Fruit fly (Drosophila melanogaster) whole organism, pupa: ENCODE data around the gene PGAP2.

Experiments
- CG10348 ChIP-seq: fragments of 200-800 bp; sonication (Bioruptor generic); IDR thresholded peaks from 2 replicates; pipeline ENCODE4 v1.3.6; 2022; ENCODE audit warnings: missing biosample characterization, missing genetic modification characterization
- CG12605 ChIP-seq: fragments of 200-800 bp; sonication (Bioruptor generic); IDR thresholded peaks from 2 replicates; pipeline ENCODE4 v1.3.6; 2022; ENCODE audit warnings: missing biosample characterization, missing genetic modification characterization
- CG13204 ChIP-seq: fragments of 200-800 bp; sonication (Bioruptor generic); optimal IDR thresholded peaks from 2 replicates; lab custom pipeline; 2018; ENCODE audit warnings: missing biosample characterization, mild to moderate bottlenecking, missing genetic modification characterization, moderate library complexity
- CG14655 ChIP-seq: fragments of 200-800 bp; sonication (Bioruptor generic); optimal IDR thresholded peaks from 3 replicates; lab custom pipeline; 2017; ENCODE audit warnings: mild to moderate bottlenecking, missing biosample characterization, missing genetic modification reagents, missing genetic modification characterization
- CG15710 ChIP-seq: fragments of 200-800 bp; sonication (Bioruptor generic); optimal IDR thresholded peaks from 2 replicates; lab custom pipeline; 2018; ENCODE audit warnings: missing biosample characterization, mild to moderate bottlenecking, missing genetic modification characterization, moderate library complexity
- CG17806 ChIP-seq: fragments of 200-800 bp; sonication (Bioruptor generic); optimal IDR thresholded peaks from 2 replicates; lab custom pipeline; 2018; ENCODE audit warnings: missing biosample characterization, mild to moderate bottlenecking, missing genetic modification characterization, moderate library complexity
- CG32121 ChIP-seq: fragments of 200-800 bp; sonication (Bioruptor generic); IDR thresholded peaks from 2 replicates; pipeline ENCODE4 v1.3.6; 2022; ENCODE audit warnings: missing biosample characterization, missing genetic modification characterization
- CG34367 ChIP-seq: fragments of 200-800 bp; sonication (Bioruptor generic); optimal IDR thresholded peaks from 2 replicates; lab custom pipeline; 2018; ENCODE audit warnings: missing biosample characterization, mild to moderate bottlenecking, missing genetic modification characterization
- CG4496 ChIP-seq: fragments of 200-800 bp; sonication (Bioruptor generic); IDR thresholded peaks from 3 replicates; pipeline ENCODE4 v1.3.6; 2022; ENCODE audit warnings: missing biosample characterization, missing genetic modification characterization
- CG8159 ChIP-seq: fragments of 200-800 bp; sonication (Bioruptor generic); optimal IDR thresholded peaks from 3 replicates; lab custom pipeline; 2018; ENCODE audit warnings: missing biosample characterization, mild to moderate bottlenecking, missing genetic modification characterization, moderate library complexity
- CG8301 ChIP-seq: fragments of 200-800 bp; sonication (Bioruptor generic); optimal IDR thresholded peaks from 2 replicates; lab custom pipeline; 2018; ENCODE audit warnings: missing biosample characterization, mild to moderate bottlenecking, missing genetic modification characterization
- CG9948 ChIP-seq: fragments of 200-800 bp; sonication (Bioruptor generic); optimal IDR thresholded peaks from 2 replicates; lab custom pipeline; 2018; ENCODE audit warnings: missing biosample characterization, mild to moderate bottlenecking, missing genetic modification characterization, moderate library complexity
- D1 ChIP-seq: fragments of 200-800 bp; sonication (Bioruptor generic); optimal IDR thresholded peaks from 2 replicates; lab custom pipeline; 2018; ENCODE audit warnings: missing biosample characterization, mild to moderate bottlenecking, missing genetic modification characterization, moderate library complexity
- EcR ChIP-seq: fragments of 200-800 bp; sonication (Bioruptor generic); optimal IDR thresholded peaks from 3 replicates; lab custom pipeline; 2019; ENCODE audit warnings: missing biosample characterization, missing genetic modification characterization, mild to moderate bottlenecking, moderate library complexity, missing genetic modification reagents
- Ets98B ChIP-seq: fragments of 200-800 bp; sonication (Bioruptor generic); IDR thresholded peaks from 2 replicates; pipeline ENCODE4 v1.3.6; 2022; ENCODE audit warnings: missing biosample characterization, missing genetic modification characterization
- Pif1A ChIP-seq: fragments of 200-800 bp; sonication (Bioruptor generic); optimal IDR thresholded peaks from 3 replicates; lab custom pipeline; 2016; ENCODE audit warnings: missing biosample characterization, missing genetic modification characterization
- Pif1B ChIP-seq: fragments of 200-800 bp; sonication (Bioruptor generic); optimal IDR thresholded peaks from 3 replicates; lab custom pipeline; 2016; ENCODE audit warnings: missing biosample characterization, missing genetic modification characterization
- Snoo ChIP-seq: fragments of 200-800 bp; sonication (Bioruptor generic); optimal IDR thresholded peaks from 3 replicates; lab custom pipeline; 2017; ENCODE audit warnings: missing biosample characterization, mild to moderate bottlenecking, missing genetic modification characterization, inconsistent platforms
- fd96Ca ChIP-seq: fragments of 200-800 bp; sonication (Bioruptor generic); IDR thresholded peaks from 3 replicates; pipeline ENCODE4 v1.3.6; 2022; ENCODE audit warnings: missing biosample characterization, missing genetic modification characterization
- gl ChIP-seq: fragments of 200-800 bp; sonication (Bioruptor generic); optimal IDR thresholded peaks from 2 replicates; lab custom pipeline; 2018; ENCODE audit warnings: missing biosample characterization, mild to moderate bottlenecking, missing genetic modification characterization
- rn ChIP-seq: fragments of 200-800 bp; sonication (Bioruptor generic); IDR thresholded peaks from 2 replicates; pipeline ENCODE4 v1.3.6; 2022; ENCODE audit warnings: missing biosample characterization, missing genetic modification characterization

PGAP2 gene

DNA sequence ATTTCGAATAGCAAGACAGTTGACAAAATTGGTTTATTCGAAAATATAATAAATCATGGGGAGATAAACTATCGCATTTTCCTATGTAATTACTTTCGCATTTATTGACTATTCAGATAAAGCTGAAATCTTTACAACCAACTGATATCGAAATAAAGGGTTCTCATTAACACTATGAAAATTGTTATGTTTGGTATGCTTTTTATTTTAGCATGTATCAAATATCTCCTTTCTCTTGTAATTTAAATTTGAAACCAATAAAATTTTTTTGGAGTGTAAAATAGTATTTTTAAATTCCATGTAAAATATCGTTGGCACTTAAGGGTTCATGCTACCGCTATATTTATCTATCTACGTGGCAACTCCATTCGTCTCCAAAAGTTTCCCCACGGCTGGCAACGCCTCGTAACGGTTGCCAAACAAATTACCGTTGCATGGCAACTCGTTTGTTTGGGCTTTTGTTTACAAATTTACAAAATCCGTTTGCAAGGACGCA lies 35.8 kb upstream of the PGAP2 start, which contains the start of gene CG13949:
CG13949 (plus strand) TSS at position 286 of the 496 bp plus-strand sequence.
- TF ChIP-seq rn (GFP tag; lab: Robert Waterston, UW) (peak; percentile 40; the same call in 1 of the 2 replicates), CG15710 (tag; lab: Kevin White, UChicago) (peak; percentile 45), gl (no peak), CG12605 (GFP tag; lab: Robert Waterston, UW) (peak; percentile 42; the same call in 1 of the 2 replicates), CG8301 (peak; percentile 16), Ets98B (GFP tag; lab: Robert Waterston, UW) (peak; percentile 53), CG17806 (peak; percentile 43), CG9948 (peak; percentile 29), CG4496 (GFP tag; lab: Robert Waterston, UW) (peak; percentile 81), Snoo (tag; lab: Kevin White, UChicago) (no peak), CG32121 (GFP tag; lab: Robert Waterston, UW) (peak; percentile 33; the same call in 1 of the 2 replicates), EcR (no peak), CG8159 (peak; percentile 29)

- TF ChIP-seq rn (GFP tag; lab: Robert Waterston, UW): no peak
- peak; percentile 53; the same call in 1 of the 3 replicates for TF ChIP-seq fd96Ca (GFP tag; lab: Robert Waterston, UW)
- peak; percentile 46 for TF ChIP-seq Snoo (tag; lab: Kevin White, UChicago)
- TF ChIP-seq D1 (tag; lab: Kevin White, UChicago): no peak
- peak; percentile 28 for TF ChIP-seq CG15710 (tag; lab: Kevin White, UChicago)
- TF ChIP-seq CG8301: peak; percentile 28
- no peak for TF ChIP-seq CG9948
- TF ChIP-seq CG10348 (GFP tag; lab: Robert Waterston, UW): no peak
- peak; percentile 59; the same call in 1 of the 2 replicates for TF ChIP-seq CG32121 (GFP tag; lab: Robert Waterston, UW)
- peak; percentile 76 for TF ChIP-seq CG4496 (GFP tag; lab: Robert Waterston, UW)
- TF ChIP-seq CG12605 (GFP tag; lab: Robert Waterston, UW): peak; percentile 49
- peak; percentile 7 for TF ChIP-seq CG17806
- peak; percentile 4 for TF ChIP-seq CG8159
- TF ChIP-seq Ets98B (GFP tag; lab: Robert Waterston, UW): peak; percentile 53
- no peak for TF ChIP-seq Pif1B (GFP tag; lab: Kevin White, UChicago)
- peak; percentile 8 for TF ChIP-seq gl
- TF ChIP-seq CG13204 (GFP tag; lab: Kevin White, UChicago): no peak
- no peak for TF ChIP-seq Pif1A (GFP tag; lab: Kevin White, UChicago)
- peak; percentile 60 for TF ChIP-seq EcR
These were observed 33.4 kb upstream of the PGAP2 start, which contains the start of the genes CG4291 and kraken for dm6 chr2L:852647-853111. TSS of gene CG4291 (minus strand) at chr2L:852730. TSS of gene kraken (plus strand) at chr2L:852768.

DNA sequence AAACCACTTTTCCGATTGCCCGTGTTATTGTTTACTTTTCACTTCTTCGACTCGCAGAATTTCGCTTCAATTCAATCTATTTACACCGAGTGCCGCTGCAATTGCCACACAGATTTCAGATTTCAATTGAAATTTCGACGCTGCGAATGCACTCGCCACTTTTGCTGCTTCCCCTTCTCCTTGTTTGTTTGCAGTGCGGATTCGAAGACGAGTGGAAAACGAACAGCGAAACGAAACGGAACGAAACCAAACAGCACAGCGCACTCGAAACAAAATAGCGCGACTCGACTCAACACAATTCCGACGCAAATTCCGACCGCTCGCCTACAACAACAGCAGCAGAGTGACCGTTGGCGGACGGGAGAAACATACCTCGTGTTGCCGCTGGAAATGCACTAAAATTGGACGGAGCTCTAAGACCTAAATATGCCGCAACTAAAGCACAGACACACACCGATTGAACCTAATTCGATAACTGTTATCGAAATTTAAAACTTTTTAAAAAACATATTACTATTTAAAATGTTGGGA lies 31.5 kb upstream of the PGAP2 start, which contains the start of gene drongo:
drongo (minus strand) TSS at position 345 of the 531 bp plus-strand sequence.
- no peak for TF ChIP-seq CG9948
- no peak for TF ChIP-seq CG17806
- TF ChIP-seq CG4496 (GFP tag; lab: Robert Waterston, UW): peak; percentile 74
- no peak; the same call in 2 of the 3 replicates for TF ChIP-seq fd96Ca (GFP tag; lab: Robert Waterston, UW)
- peak; percentile 48 for TF ChIP-seq CG13204 (GFP tag; lab: Kevin White, UChicago)
- peak; percentile 14 for TF ChIP-seq Snoo (tag; lab: Kevin White, UChicago)
- TF ChIP-seq CG15710 (tag; lab: Kevin White, UChicago): peak; percentile 7
- peak; percentile 77 for TF ChIP-seq CG12605 (GFP tag; lab: Robert Waterston, UW)
- TF ChIP-seq CG14655: no peak
- peak; percentile 7 for TF ChIP-seq CG8159
- TF ChIP-seq rn (GFP tag; lab: Robert Waterston, UW): no peak
- TF ChIP-seq Pif1B (GFP tag; lab: Kevin White, UChicago): no peak
- no peak for TF ChIP-seq D1 (tag; lab: Kevin White, UChicago)
- TF ChIP-seq Ets98B (GFP tag; lab: Robert Waterston, UW): peak; percentile 64; the same call in 1 of the 2 replicates
- TF ChIP-seq CG34367: no peak
- no peak for TF ChIP-seq CG8301
- TF ChIP-seq gl: peak; percentile 13
- TF ChIP-seq CG10348 (GFP tag; lab: Robert Waterston, UW): no peak
- TF ChIP-seq EcR: peak; percentile 53
- no peak for TF ChIP-seq Pif1A (GFP tag; lab: Kevin White, UChicago)
- peak; percentile 16; the same call in 1 of the 2 replicates for TF ChIP-seq CG32121 (GFP tag; lab: Robert Waterston, UW)

dm6 chr2L:849787-850512 lies 30.6 kb upstream of the PGAP2 start:
- TF ChIP-seq rn (GFP tag; lab: Robert Waterston, UW) (no peak), CG13204 (GFP tag; lab: Kevin White, UChicago) (peak; percentile 68), CG4496 (GFP tag; lab: Robert Waterston, UW) (no peak), D1 (tag; lab: Kevin White, UChicago) (no peak)

DNA sequence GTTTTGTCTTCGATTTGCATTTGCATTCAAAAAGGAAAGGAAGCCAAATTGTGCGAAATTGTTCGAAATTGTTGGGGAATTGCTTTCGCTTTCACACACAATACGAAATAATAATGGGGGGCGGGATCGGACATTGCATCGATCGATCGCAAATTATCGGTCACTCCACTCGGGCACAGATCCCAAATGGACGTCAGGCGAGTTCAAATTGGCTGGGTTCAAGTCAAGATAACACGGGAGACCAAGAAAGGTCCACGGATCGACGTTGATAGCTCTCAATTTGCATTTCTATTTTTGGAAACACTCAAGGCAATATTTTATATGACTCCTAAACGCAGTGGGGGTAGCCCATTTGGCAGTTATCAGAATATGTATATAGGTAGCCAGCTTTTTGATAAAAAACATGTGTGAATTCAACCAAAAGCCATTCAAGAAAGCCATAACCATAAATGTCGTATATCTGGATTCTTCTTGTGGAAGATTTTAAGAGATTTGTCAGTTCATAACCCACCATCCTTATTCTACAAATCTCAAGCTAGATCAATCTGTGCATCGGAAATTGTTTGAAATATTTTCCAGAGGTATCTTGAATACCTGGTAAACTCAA lies 29.9 kb upstream of the PGAP2 start:
- peak; percentile 43 for TF ChIP-seq EcR
- TF ChIP-seq Ets98B (GFP tag; lab: Robert Waterston, UW): no peak
